Fruit fly (Drosophila melanogaster): ENCODE data around the gene wake.

wake gene

DNA sequence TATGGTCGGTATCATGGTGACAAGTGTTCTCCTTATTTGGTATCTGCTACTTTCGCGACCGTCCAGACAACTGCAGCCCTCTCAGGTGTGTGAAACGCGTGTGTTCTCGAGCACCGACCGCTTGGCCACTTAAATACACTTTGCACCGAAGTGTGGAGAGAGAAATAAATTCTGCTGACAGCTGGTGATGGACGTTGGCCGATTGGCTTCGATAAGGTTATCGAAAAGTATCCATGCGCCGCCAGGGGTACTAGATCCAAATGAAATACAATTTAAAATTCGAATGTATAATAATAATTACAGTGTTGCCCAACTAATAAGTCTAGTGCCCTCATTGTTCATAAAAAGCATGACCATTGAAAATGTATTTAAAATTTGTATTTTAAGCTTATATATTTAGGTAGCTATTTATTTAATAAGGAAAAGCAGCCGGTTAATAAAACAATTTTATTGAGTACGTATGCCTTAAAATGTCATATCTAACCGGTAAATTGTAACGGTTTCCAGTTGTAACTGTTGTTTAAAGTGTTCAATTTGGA, 46.8 kb downstream of the wake start, which contains the start of the genes Gclm and CG17625 (continued):
- peak; percentile 6; the same call in 1 of the 4 replicates for TF ChIP-seq Gug (GFP tag; IDR thresholded peaks at IDR 0.05)
- TF ChIP-seq NFAT (GFP tag; IDR thresholded peaks at IDR 0.05) = peak; percentile 65
- TF ChIP-seq hb (GFP tag; IDR thresholded peaks at IDR 0.05; ENCODE audit: partially characterized antibody) = peak; percentile 73
- peak; percentile 56 for TF ChIP-seq wek (GFP tag; optimal IDR thresholded peaks at IDR 0.05)
- TF ChIP-seq hkb (optimal IDR thresholded peaks at IDR 0.05) = no peak
- peak; percentile 44; the same call in 1 of the 2 replicates for TF ChIP-seq hkb (GFP tag; IDR thresholded peaks at IDR 0.05)
- TF ChIP-seq vnd (GFP tag; IDR thresholded peaks at IDR 0.05; ENCODE audit: partially characterized antibody) = peak; percentile 47; the same call in 2 of the 3 replicates
- no peak for TF ChIP-seq eyg (GFP tag; optimal IDR thresholded peaks at IDR 0.05)
- TF ChIP-seq CG1602 (GFP tag; optimal IDR thresholded peaks at IDR 0.05) = peak; percentile 34

DNA sequence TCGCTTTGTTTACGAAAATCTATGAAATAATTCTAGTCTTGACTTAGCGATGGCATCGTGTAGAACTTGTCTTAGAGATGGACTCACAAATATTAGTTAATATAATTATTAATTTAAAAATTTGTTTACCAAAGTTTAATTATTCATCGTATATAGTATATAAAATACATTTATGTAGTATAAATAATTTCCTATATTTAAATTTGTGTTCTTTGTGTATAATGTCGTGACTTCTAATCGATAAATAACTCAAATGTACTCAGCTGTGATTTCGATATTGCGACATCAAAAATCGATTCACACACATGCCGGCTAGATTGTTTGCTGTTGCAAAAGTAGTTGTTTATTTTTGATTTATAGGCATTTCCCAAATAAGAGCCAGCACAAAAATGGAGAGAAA, 50.7 kb downstream of the wake start, which contains the start of the genes wfs1 and Nup133:
wfs1 (minus strand) TSS at position 70 of the 400 bp plus-strand sequence.
Nup133 (plus strand) TSS at position 297 of the 400 bp plus-strand sequence.
- TF ChIP-seq chif (GFP tag; optimal IDR thresholded peaks at IDR 0.05) (no peak), Bgb (GFP tag; IDR thresholded peaks at IDR 0.05; ENCODE audit: partially characterized antibody) (peak; percentile 75), gro (GFP tag; optimal IDR thresholded peaks at IDR 0.05) (no peak), CG7786 (GFP tag; optimal IDR thresholded peaks at IDR 0.05) (no peak), Gsc (GFP tag; IDR thresholded peaks at IDR 0.05) (no peak), E2f2 (GFP tag; IDR thresholded peaks at IDR 0.05) (peak; percentile 58), zen (tag; optimal IDR thresholded peaks at IDR 0.05) (peak; percentile 86), PHDP (tag; optimal IDR thresholded peaks at IDR 0.05) (no peak), pho (GFP tag; optimal IDR thresholded peaks at IDR 0.05) (no peak), emc (GFP tag; optimal IDR thresholded peaks at IDR 0.05) (no peak), pfk (GFP tag; optimal IDR thresholded peaks at IDR 0.05) (no peak), CG10979 (tag; optimal IDR thresholded peaks at IDR 0.05) (peak; percentile 83), CG10431 (GFP tag; optimal IDR thresholded peaks at IDR 0.05) (no peak), CG32767 (GFP tag; IDR thresholded peaks at IDR 0.05) (peak; percentile 65; the same call in 1 of the 2 replicates), fd64A (GFP tag; optimal IDR thresholded peaks at IDR 0.05) (no peak), br (optimal IDR thresholded peaks at IDR 0.05) (no peak), CG16779 (GFP tag; IDR thresholded peaks at IDR 0.05) (no peak), CG13894 (tag; optimal IDR thresholded peaks at IDR 0.05) (no peak), lilli (GFP tag; optimal IDR thresholded peaks at IDR 0.05) (no peak), CG8281 (tag; optimal IDR thresholded peaks at IDR 0.05) (peak; percentile 13), CG2889 (GFP tag; IDR thresholded peaks at IDR 0.05) (no peak), ac (GFP tag; optimal IDR thresholded peaks at IDR 0.05) (no peak), CG3838 (GFP tag; optimal IDR thresholded peaks at IDR 0.05) (no peak), Sry-δ (GFP tag; optimal IDR thresholded peaks at IDR 0.05) (peak; percentile 72), nmo (GFP tag; optimal IDR thresholded peaks at IDR 0.05) (peak; percentile 91), Neu2 (GFP tag; optimal IDR thresholded peaks at IDR 0.05; ENCODE audit: borderline replicate concordance) (no peak), CG17186 (GFP tag; optimal IDR thresholded peaks at IDR 0.05) (no peak), grau (tag; optimal IDR thresholded peaks at IDR 0.05) (peak; percentile 88), CG7963 (GFP tag; IDR thresholded peaks at IDR 0.05; ENCODE audit: partially characterized antibody) (peak; percentile 52; the same call in 1 of the 3 replicates), bcd (GFP tag; optimal IDR thresholded peaks at IDR 0.05) (peak; percentile 57), exex (tag; optimal IDR thresholded peaks at IDR 0.05) (peak; percentile 39), corto (GFP tag; optimal IDR thresholded peaks at IDR 0.05) (no peak), ro (GFP tag; IDR thresholded peaks at IDR 0.05) (no peak), cwo (GFP tag; optimal IDR thresholded peaks at IDR 0.05) (no peak), bbx (GFP tag; IDR thresholded peaks at IDR 0.05; ENCODE audit: partially characterized antibody) (peak; percentile 32; the same call in 1 of the 2 replicates), nau (GFP tag; optimal IDR thresholded peaks at IDR 0.05) (no peak), CG13775 (GFP tag; optimal IDR thresholded peaks at IDR 0.05) (peak; percentile 84), mld (GFP tag; IDR thresholded peaks at IDR 0.05; ENCODE audit: partially characterized antibody) (peak; percentile 27; the same call in 1 of the 3 replicates), stc (GFP tag; IDR thresholded peaks at IDR 0.05) (0 out of 2 replicates have a peak, but pooled peaks have one; percentile 49), CHES-1-like (GFP tag; optimal IDR thresholded peaks at IDR 0.05) (no peak)
